Worm (Caenorhabditis elegans) whole organism, early embryonic: ENCODE measurements around the gene K01F9.2.

Experiments used
- B0310.2 ChIP-seq: sonication (generic microtip); optimal IDR thresholded peaks from 2 replicates; lab custom pipeline; 2016; ENCODE audit warnings: mild to moderate bottlenecking, missing genetic modification characterization, missing compliant biosample characterization
- F13C5.2 ChIP-seq: sonication (generic microtip); optimal IDR thresholded peaks from 2 replicates; lab custom pipeline; 2017; ENCODE audit warnings: mild to moderate bottlenecking, missing genetic modification characterization, inconsistent platforms, missing compliant biosample characterization
- aly-1 ChIP-seq: sonication (generic microtip); optimal IDR thresholded peaks from 2 replicates; lab custom pipeline; 2016; ENCODE audit warnings: missing genetic modification characterization, missing compliant biosample characterization
- ama-1 ChIP-seq: fragments of 150-350 bp; optimal IDR thresholded peaks from 2 replicates; lab custom pipeline; 2014
- ets-7 ChIP-seq: sonication (generic microtip); optimal IDR thresholded peaks from 2 replicates; lab custom pipeline; 2016; ENCODE audit warnings: missing genotype, missing genetic modification characterization, missing compliant biosample characterization
- flt-1 ChIP-seq: fragments of 200-800 bp; sonication (Bioruptor generic); IDR thresholded peaks from 2 replicates; pipeline ENCODE4 v1.3.6; 2022; ENCODE audit warnings: missing genetic modification characterization, missing compliant biosample characterization
- hmbx-1 ChIP-seq: sonication (generic microtip); optimal IDR thresholded peaks from 2 replicates; lab custom pipeline; 2016; ENCODE audit warnings: mild to moderate bottlenecking, missing genetic modification characterization, missing compliant biosample characterization
- hmg-4 ChIP-seq: fragments of 200-800 bp; sonication (Bioruptor generic); optimal IDR thresholded peaks from 2 replicates; lab custom pipeline; 2018; ENCODE audit warnings: mild to moderate bottlenecking, missing genetic modification characterization, missing compliant biosample characterization
- pes-1 ChIP-seq: fragments of 200-800 bp; sonication (Bioruptor generic); IDR thresholded peaks from 2 replicates; pipeline ENCODE4 v1.3.6; 2022; ENCODE audit warnings: missing genetic modification reagents, missing genetic modification characterization, missing compliant biosample characterization
- scrt-1 ChIP-seq: fragments of 200-800 bp; sonication (Bioruptor generic); IDR thresholded peaks from 2 replicates; pipeline ENCODE4 v1.3.6; 2022; ENCODE audit warnings: missing genetic modification characterization, missing compliant biosample characterization
- sea-1 ChIP-seq: fragments of 200-800 bp; sonication (Bioruptor generic); conservative IDR thresholded peaks from 2 replicates; pipeline ENCODE4 v1.3.6; 2022; ENCODE audit warnings: missing genetic modification characterization, missing compliant biosample characterization
- tbx-11 ChIP-seq: fragments of 200-800 bp; sonication (Bioruptor generic); IDR thresholded peaks from 2 replicates; pipeline ENCODE4 v1.3.6; 2022; ENCODE audit warnings: missing genetic modification characterization, missing compliant biosample characterization
- tbx-37 ChIP-seq: fragments of 200-800 bp; sonication (Bioruptor generic); conservative IDR thresholded peaks from 2 replicates; pipeline ENCODE4 v1.3.6; 2022; ENCODE audit warnings: missing genetic modification reagents, missing genetic modification characterization, missing compliant biosample characterization
- tra-4 ChIP-seq: sonication (generic microtip); optimal IDR thresholded peaks from 2 replicates; lab custom pipeline; 2017; ENCODE audit warnings: missing genetic modification characterization, missing compliant biosample characterization

DNA sequence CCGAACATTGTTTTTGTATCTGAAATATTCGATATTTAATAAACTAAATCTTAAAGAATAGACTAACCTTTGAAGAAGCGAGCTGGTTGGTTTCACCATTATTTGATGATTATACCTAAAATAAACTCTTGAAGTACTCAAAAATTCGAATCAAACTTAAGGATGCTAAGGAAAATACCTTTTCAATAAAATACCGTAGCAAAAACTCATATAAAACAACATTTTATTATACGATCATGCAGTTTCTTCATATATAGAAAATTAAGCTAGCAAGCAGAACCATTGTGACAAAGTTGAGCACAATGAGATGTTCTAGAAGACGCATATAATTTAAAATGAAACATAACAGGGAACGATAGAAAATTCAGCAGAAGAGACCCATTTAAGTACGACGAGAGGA lies 28.6 kb downstream of the K01F9.2 start, which contains the start of gene F44E2.7:
- TF ChIP-seq ama-1 (lab: Kevin White, UChicago) (no peak), scrt-1 (GFP tag; lab: Robert Waterston, UW) (no peak), aly-1 (tag; lab: Kevin White, UChicago) (no peak), tbx-37 (GFP tag; lab: Robert Waterston, UW) (no peak), tbx-11 (GFP tag; lab: Robert Waterston, UW) (no peak), sea-1 (GFP tag; lab: Robert Waterston, UW) (no peak), pes-1 (no peak), tra-4 (tag; lab: Kevin White, UChicago) (no peak), hmbx-1 (tag; lab: Kevin White, UChicago) (no peak), hmg-4 (GFP tag; lab: Kevin White, UChicago) (no peak), B0310.2 (tag; lab: Kevin White, UChicago) (no peak), ets-7 (tag; lab: Kevin White, UChicago) (no peak), F13C5.2 (no peak), flt-1 (GFP tag; lab: Robert Waterston, UW) (no peak)
